Worm (Caenorhabditis elegans) whole organism, mixed stage, embryonic: ENCODE results near the gene ndub-6.
A peak's percentile ranks its signal among the peaks of the same experiment; 100 is the strongest.

Experiments
- M03D4.4 ChIP-seq: sonication (generic microtip); optimal IDR thresholded peaks from 2 replicates; lab custom pipeline; 2017; ENCODE audit warnings: mild to moderate bottlenecking, missing genetic modification characterization, missing compliant biosample characterization
- bed-3 ChIP-seq: fragments of 200-800 bp; sonication (Bioruptor generic); optimal IDR thresholded peaks from 3 replicates; lab custom pipeline; 2018; ENCODE audit warnings: mild to moderate bottlenecking, missing genetic modification characterization, moderate library complexity, missing compliant biosample characterization
- blmp-1 ChIP-seq: fragments of 150-350 bp; optimal IDR thresholded peaks from 2 replicates; lab custom pipeline; 2014; ENCODE audit warnings: missing biosample characterization, missing genetic modification characterization
- ceh-39 ChIP-seq: fragments of 150-350 bp; optimal IDR thresholded peaks from 2 replicates; lab custom pipeline; 2014; ENCODE audit warnings: missing biosample characterization, missing genetic modification characterization
- ceh-43 ChIP-seq: fragments of 200-800 bp; sonication (Bioruptor generic); optimal IDR thresholded peaks from 2 replicates; lab custom pipeline; 2018; ENCODE audit warnings: mild to moderate bottlenecking, missing genetic modification characterization, moderate library complexity, missing compliant biosample characterization
- ces-1 ChIP-seq: fragments of 150-350 bp; optimal IDR thresholded peaks from 2 replicates; lab custom pipeline; 2014; ENCODE audit warnings: missing biosample characterization, missing genetic modification reagents, missing genetic modification characterization
- drap-1 ChIP-seq: fragments of 200-800 bp; sonication (Bioruptor generic); optimal IDR thresholded peaks from 3 replicates; lab custom pipeline; 2018; ENCODE audit warnings: mild to moderate bottlenecking, missing genetic modification characterization, missing compliant biosample characterization
- elt-1 ChIP-seq: sonication (generic microtip); optimal IDR thresholded peaks from 2 replicates; lab custom pipeline; 2017; ENCODE audit warnings: missing genetic modification characterization, mild to moderate bottlenecking, missing compliant biosample characterization, antibody characterized with exemption, moderate library complexity, borderline replicate concordance; ENCODE audit not compliant: insufficient read depth
- flh-1 ChIP-seq: fragments of 200-800 bp; sonication (Bioruptor generic); optimal IDR thresholded peaks from 2 replicates; lab custom pipeline; 2018; ENCODE audit warnings: mild to moderate bottlenecking, missing genetic modification characterization, moderate library complexity, missing compliant biosample characterization
- hlh-1 ChIP-seq: fragments of 150-350 bp; optimal IDR thresholded peaks from 2 replicates; lab custom pipeline; 2014; ENCODE audit warnings: missing biosample characterization, missing genetic modification reagents, missing genetic modification characterization
- lin-13 ChIP-seq: fragments of 150-350 bp; optimal IDR thresholded peaks from 2 replicates; lab custom pipeline; 2014; ENCODE audit warnings: missing biosample characterization, missing genetic modification characterization
- lsy-2 ChIP-seq: fragments of 150-350 bp; optimal IDR thresholded peaks from 2 replicates; lab custom pipeline; 2014; ENCODE audit warnings: missing biosample characterization, missing genetic modification characterization
- mab-5 ChIP-seq: fragments of 150-350 bp; optimal IDR thresholded peaks from 2 replicates; lab custom pipeline; 2014; ENCODE audit warnings: missing biosample characterization, missing genetic modification characterization
- mep-1 ChIP-seq: fragments of 150-350 bp; optimal IDR thresholded peaks from 2 replicates; lab custom pipeline; 2017; ENCODE audit warnings: missing biosample characterization, missing genetic modification reagents, missing genetic modification characterization, inconsistent platforms
- mls-2 ChIP-seq: sonication (generic microtip); optimal IDR thresholded peaks from 2 replicates; lab custom pipeline; 2016; ENCODE audit warnings: mild to moderate bottlenecking, missing genetic modification characterization, moderate library complexity, missing compliant biosample characterization
- nhr-2 ChIP-seq: fragments of 150-350 bp; optimal IDR thresholded peaks from 2 replicates; lab custom pipeline; 2014; ENCODE audit warnings: missing biosample characterization, missing genetic modification characterization
- nhr-237 ChIP-seq: fragments of 150-350 bp; optimal IDR thresholded peaks from 2 replicates; lab custom pipeline; 2014; ENCODE audit warnings: missing biosample characterization, missing genetic modification characterization
- nhr-76 ChIP-seq: sonication (generic microtip); optimal IDR thresholded peaks from 2 replicates; lab custom pipeline; 2017; ENCODE audit warnings: missing biosample characterization, missing genetic modification characterization
- pha-4 ChIP-seq: fragments of 150-350 bp; optimal IDR thresholded peaks from 2 replicates; lab custom pipeline; 2018; ENCODE audit warnings: missing biosample characterization, missing genetic modification reagents, missing genetic modification characterization
- sem-2 ChIP-seq: fragments of 200-800 bp; sonication (Bioruptor generic); optimal IDR thresholded peaks from 2 replicates; lab custom pipeline; 2018; ENCODE audit warnings: mild to moderate bottlenecking, missing genetic modification characterization, missing compliant biosample characterization
- snpc-4 ChIP-seq: fragments of 150-350 bp; optimal IDR thresholded peaks from 2 replicates; lab custom pipeline; 2014; ENCODE audit warnings: missing biosample characterization, missing genetic modification characterization
- sptf-1 ChIP-seq: sonication (generic microtip); optimal IDR thresholded peaks from 2 replicates; lab custom pipeline; 2017; ENCODE audit warnings: mild to moderate bottlenecking, missing genetic modification characterization, moderate library complexity, missing compliant biosample characterization
- unc-120 ChIP-seq: sonication (generic microtip); optimal IDR thresholded peaks from 2 replicates; lab custom pipeline; 2017; ENCODE audit warnings: missing genetic modification characterization, missing compliant biosample characterization; ENCODE audit not compliant: poor library complexity, severe bottlenecking
- unc-62 ChIP-seq: fragments of 150-350 bp; optimal IDR thresholded peaks from 2 replicates; lab custom pipeline; 2014; ENCODE audit warnings: missing biosample characterization, missing genetic modification reagents, missing genetic modification characterization
- zip-8 ChIP-seq: fragments of 150-350 bp; optimal IDR thresholded peaks from 2 replicates; lab custom pipeline; 2014; ENCODE audit warnings: missing biosample characterization, missing genetic modification characterization
- ztf-11 ChIP-seq: fragments of 150-350 bp; optimal IDR thresholded peaks from 2 replicates; lab custom pipeline; 2014; ENCODE audit warnings: missing biosample characterization, missing genetic modification characterization

ndub-6 gene

DNA sequence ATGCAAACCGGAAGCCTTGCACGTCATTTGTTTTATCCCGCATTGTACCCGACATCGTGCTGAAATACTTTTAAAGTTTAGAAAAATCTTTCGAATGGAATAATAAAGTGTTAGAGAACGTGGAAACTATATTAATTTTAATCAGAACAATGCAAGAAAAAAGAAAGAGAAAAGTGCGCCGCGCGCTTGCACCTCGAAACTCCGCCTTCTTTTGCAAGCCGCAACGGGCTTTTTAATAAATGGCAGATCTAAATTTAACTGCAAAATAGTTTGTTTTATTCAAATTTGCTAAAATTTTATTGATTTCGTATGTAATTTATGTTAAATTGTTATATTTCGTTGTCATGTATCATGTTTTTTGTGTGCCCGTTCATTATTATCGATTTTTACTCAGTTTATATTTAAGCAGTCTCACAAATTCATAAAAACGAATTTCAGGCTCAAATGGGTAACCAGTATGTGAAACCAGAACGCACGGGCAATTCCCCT is at the start of gene ndub-6, which contains the start of gene acl-3:
ndub-6 (plus strand) TSS at position 439 of the 489 bp plus-strand sequence.
acl-3 (minus strand) TSS at position 59 of the 489 bp plus-strand sequence.
- no peak for TF ChIP-seq nhr-237 (tag; lab: Kevin White, UChicago)

DNA sequence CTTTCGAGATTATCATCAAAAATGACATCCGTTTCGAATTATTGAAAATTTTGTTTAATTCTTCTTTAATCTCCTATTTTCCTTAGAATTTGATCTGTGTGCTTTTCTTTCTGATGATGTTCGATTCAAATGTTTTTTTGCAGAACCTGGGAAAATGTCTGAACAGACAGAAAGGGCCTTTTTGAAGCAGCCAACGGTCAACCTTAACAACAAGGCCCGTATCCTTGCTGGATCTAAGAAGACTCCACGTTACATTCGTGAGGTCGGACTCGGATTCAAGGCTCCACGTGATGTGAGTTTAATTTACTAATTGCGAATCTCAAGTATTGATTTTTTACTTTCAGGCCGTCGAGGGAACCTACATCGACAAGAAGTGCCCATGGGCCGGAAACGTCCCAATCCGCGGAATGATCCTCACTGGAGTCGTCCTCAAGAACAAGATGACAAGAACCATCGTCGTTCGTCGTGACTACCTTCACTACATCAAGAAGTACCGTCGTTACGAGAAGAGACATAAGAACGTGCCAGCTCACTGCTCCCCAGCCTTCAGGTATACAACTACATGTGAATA is 49.6 kb upstream of the ndub-6 start, which contains the start of gene rps-11:
rps-11 (plus strand) TSS at position 144 of the 571 bp plus-strand sequence.
- TF ChIP-seq zip-8 (tag; lab: Kevin White, UChicago) (no peak), nhr-237 (tag; lab: Kevin White, UChicago) (no peak), drap-1 (GFP tag; lab: Kevin White, UChicago) (no peak), ceh-39 (tag; lab: Kevin White, UChicago) (no peak), unc-62 (GFP tag; lab: Kevin White, UChicago) (no peak), nhr-76 (tag; lab: Kevin White, UChicago) (no peak), elt-1 (tag; lab: Kevin White, UChicago) (no peak), hlh-1 (tag; lab: Kevin White, UChicago) (no peak)

DNA sequence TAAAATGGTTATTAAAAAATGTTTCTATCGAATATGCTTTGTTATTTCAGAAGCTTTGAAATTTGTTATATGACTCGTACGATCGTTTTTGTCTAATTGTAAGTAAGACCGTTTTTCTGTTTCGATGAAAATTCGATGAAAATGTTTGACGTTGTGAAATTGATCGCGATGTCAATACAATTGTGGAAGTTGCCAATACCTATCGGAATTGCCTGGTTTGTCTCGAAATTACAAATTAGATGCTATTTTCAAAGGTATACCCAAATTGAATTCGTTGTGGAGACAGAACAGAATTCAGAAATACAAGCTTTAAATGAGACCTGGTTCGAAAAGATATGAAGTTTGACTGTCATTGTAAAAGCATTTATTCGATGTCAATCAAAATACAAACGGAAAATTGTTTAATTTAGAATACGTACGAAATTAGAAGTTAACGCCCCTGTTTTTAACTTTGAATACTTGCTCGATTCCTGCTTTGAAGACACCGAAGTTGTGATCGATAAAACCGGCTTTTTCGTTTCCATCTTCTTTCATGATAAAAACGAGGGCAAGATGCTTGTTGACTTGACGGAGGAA is 48.9 kb upstream of the ndub-6 start:
- no peak for TF ChIP-seq ces-1
- no peak for TF ChIP-seq lin-13 (tag; lab: Kevin White, UChicago)
- no peak for TF ChIP-seq nhr-2 (tag; lab: Kevin White, UChicago)
- TF ChIP-seq lsy-2 (tag; lab: Kevin White, UChicago), result no peak
- TF ChIP-seq flh-1 (GFP tag; lab: Kevin White, UChicago), result no peak
- TF ChIP-seq unc-62 (GFP tag; lab: Kevin White, UChicago), result no peak
- TF ChIP-seq sem-2 (GFP tag; lab: Kevin White, UChicago), result no peak
- TF ChIP-seq blmp-1 (tag; lab: Kevin White, UChicago), result no peak
- TF ChIP-seq sptf-1, result no peak

DNA sequence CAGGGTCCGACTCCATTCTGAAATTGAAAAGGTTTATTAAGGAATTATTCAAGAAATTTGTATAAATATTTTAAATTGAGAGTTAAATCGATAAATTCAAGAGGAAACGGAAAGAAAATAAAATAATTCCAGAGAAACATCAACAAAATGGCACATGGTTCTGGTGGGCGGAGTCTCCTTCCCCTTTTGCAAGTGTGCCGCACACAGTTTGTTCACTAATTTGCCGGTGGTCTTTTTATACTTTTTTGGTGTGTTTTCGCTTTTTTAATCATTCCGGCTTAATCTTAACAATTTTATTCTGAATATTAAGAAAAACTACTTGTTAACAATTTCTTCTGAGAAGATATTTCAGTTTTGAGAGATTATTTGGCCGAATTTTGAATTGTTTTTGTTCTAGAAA is 47.3 kb upstream of the ndub-6 start, which contains the start of the genes ragc-1 and Y24F12A.1:
ragc-1 (minus strand) TSS at position 25 of the 400 bp plus-strand sequence.
Y24F12A.1 (plus strand) TSS at position 346 of the 400 bp plus-strand sequence.
- TF ChIP-seq sem-2 (GFP tag; lab: Kevin White, UChicago) (peak; percentile 39), mep-1 (tag; lab: Kevin White, UChicago) (peak; percentile 75), lsy-2 (tag; lab: Kevin White, UChicago) (peak; percentile 42), hlh-1 (tag; lab: Kevin White, UChicago) (peak; percentile 71), ztf-11 (no peak), pha-4 (tag; lab: Kevin White, UChicago) (peak; percentile 36), flh-1 (GFP tag; lab: Kevin White, UChicago) (peak; percentile 10), M03D4.4 (tag; lab: Kevin White, UChicago) (peak; percentile 57), mab-5 (tag; lab: Kevin White, UChicago) (no peak), ces-1 (peak; percentile 40), unc-120 (tag; lab: Kevin White, UChicago) (peak; percentile 19), bed-3 (GFP tag; lab: Kevin White, UChicago) (peak; percentile 42), ceh-39 (tag; lab: Kevin White, UChicago) (no peak), elt-1 (tag; lab: Kevin White, UChicago) (peak; percentile 17), mls-2 (tag; lab: Kevin White, UChicago) (no peak), ceh-43 (peak; percentile 69), sptf-1 (peak; percentile 58), nhr-237 (tag; lab: Kevin White, UChicago) (peak; percentile 12)

DNA sequence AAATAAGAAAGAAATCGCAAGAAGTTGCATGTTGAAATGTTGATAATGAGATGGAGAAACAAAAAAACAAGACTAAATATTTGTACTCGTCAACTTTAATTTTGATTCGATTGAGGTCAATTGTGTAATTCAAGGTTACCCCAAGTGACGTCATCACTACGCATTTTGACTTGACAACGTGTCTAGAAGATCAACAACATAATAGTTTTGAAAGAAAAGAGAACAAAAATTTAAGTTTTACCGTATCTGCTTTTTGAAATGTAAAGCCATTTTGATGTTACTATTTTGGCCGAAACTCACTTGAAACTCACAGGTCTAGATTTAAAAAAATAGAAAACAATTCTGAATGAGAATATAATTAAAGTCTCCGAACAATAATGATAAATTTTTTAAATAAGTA is 31.3 kb upstream of the ndub-6 start, which contains the start of gene dsl-5:
dsl-5 (minus strand) TSS at position 101 of the 400 bp plus-strand sequence.
- no peak for TF ChIP-seq lin-13 (tag; lab: Kevin White, UChicago)
- no peak for TF ChIP-seq nhr-237 (tag; lab: Kevin White, UChicago)
- TF ChIP-seq snpc-4, result no peak
- no peak for TF ChIP-seq unc-120 (tag; lab: Kevin White, UChicago)
- no peak for TF ChIP-seq flh-1 (GFP tag; lab: Kevin White, UChicago)
- peak; percentile 15 for TF ChIP-seq zip-8 (tag; lab: Kevin White, UChicago)
- TF ChIP-seq mep-1 (tag; lab: Kevin White, UChicago), result no peak
- no peak for TF ChIP-seq nhr-76 (tag; lab: Kevin White, UChicago)
